Fruit fly (Drosophila melanogaster) whole organism, embryonic: ENCODE measurements around the gene Tsf1.
A peak's percentile ranks its signal among the peaks of the same experiment; 100 is the strongest.

Experiments
- B-H2 ChIP-seq: fragments of 200-800 bp; sonication (Bioruptor generic); optimal IDR thresholded peaks from 2 replicates; lab custom pipeline; 2018; ENCODE audit warnings: missing biosample characterization, mild to moderate bottlenecking, missing genetic modification characterization
- Bteb2 ChIP-seq: fragments of 200-800 bp; sonication (Bioruptor generic); optimal IDR thresholded peaks from 2 replicates; lab custom pipeline; 2016; ENCODE audit warnings: missing biosample characterization, missing genetic modification characterization
- CG10565 ChIP-seq: fragments of 200-800 bp; sonication (Bioruptor generic); optimal IDR thresholded peaks from 3 replicates; lab custom pipeline; 2016; ENCODE audit warnings: missing biosample characterization, mild to moderate bottlenecking, missing genetic modification characterization
- CG11093 ChIP-seq: fragments of 200-800 bp; sonication (Bioruptor generic); IDR thresholded peaks from 3 replicates; pipeline ENCODE4 v1.3.6; 2022; ENCODE audit warnings: missing biosample characterization, missing genetic modification characterization
- CG11247 ChIP-seq: fragments of 200-800 bp; sonication (Bioruptor generic); IDR thresholded peaks from 2 replicates; pipeline ENCODE4 v1.3.6; 2022; ENCODE audit warnings: missing biosample characterization, missing genetic modification characterization
- CG12659 ChIP-seq: fragments of 200-800 bp; sonication (Bioruptor generic); optimal IDR thresholded peaks from 3 replicates; lab custom pipeline; 2017; ENCODE audit warnings: mild to moderate bottlenecking, missing biosample characterization, missing genetic modification reagents, missing genetic modification characterization
- CG1602 ChIP-seq: fragments of 200-800 bp; sonication (Bioruptor generic); optimal IDR thresholded peaks from 3 replicates; lab custom pipeline; 2016; ENCODE audit warnings: missing biosample characterization, missing genetic modification characterization
- CG16863 ChIP-seq: fragments of 200-800 bp; sonication (Bioruptor generic); optimal IDR thresholded peaks from 3 replicates; lab custom pipeline; 2016; ENCODE audit warnings: missing biosample characterization, missing genetic modification characterization
- CG17359 ChIP-seq: fragments of 200-800 bp; sonication (Bioruptor generic); optimal IDR thresholded peaks from 3 replicates; lab custom pipeline; 2018; ENCODE audit warnings: missing biosample characterization, mild to moderate bottlenecking, missing genetic modification characterization, moderate library complexity
- CG2199 ChIP-seq: fragments of 200-800 bp; sonication (Bioruptor generic); IDR thresholded peaks from 3 replicates; pipeline ENCODE4 v1.3.6; 2022; ENCODE audit warnings: missing biosample characterization, missing genetic modification characterization
- CG2678 ChIP-seq: fragments of 200-800 bp; sonication (Bioruptor generic); optimal IDR thresholded peaks from 3 replicates; lab custom pipeline; 2019; ENCODE audit warnings: missing biosample characterization, mild to moderate bottlenecking, missing genetic modification characterization, moderate library complexity
- CG32772 ChIP-seq: fragments of 200-800 bp; sonication (Bioruptor generic); IDR thresholded peaks from 2 replicates; pipeline ENCODE4 v1.3.6; 2022; ENCODE audit warnings: missing biosample characterization, missing genetic modification characterization
- CG34224 ChIP-seq: fragments of 200-800 bp; sonication (Bioruptor generic); IDR thresholded peaks from 3 replicates; pipeline ENCODE4 v1.3.6; 2022; ENCODE audit warnings: missing biosample characterization, missing genetic modification characterization; ENCODE audit not compliant: partially characterized antibody
- CG6854 ChIP-seq: fragments of 200-800 bp; sonication (Bioruptor generic); optimal IDR thresholded peaks from 3 replicates; lab custom pipeline; 2017; ENCODE audit warnings: missing biosample characterization, mild to moderate bottlenecking, missing genetic modification characterization
- CG7372 ChIP-seq: fragments of 200-800 bp; sonication (Bioruptor generic); IDR thresholded peaks from 2 replicates; pipeline ENCODE4 v1.3.6; 2022; ENCODE audit warnings: missing biosample characterization, missing genetic modification characterization
- CG7839 ChIP-seq: fragments of 200-800 bp; sonication (Bioruptor generic); optimal IDR thresholded peaks from 3 replicates; lab custom pipeline; 2018; ENCODE audit warnings: missing biosample characterization, mild to moderate bottlenecking, missing genetic modification characterization, moderate library complexity
- CG7987 ChIP-seq: fragments of 200-800 bp; sonication (Bioruptor generic); optimal IDR thresholded peaks from 2 replicates; lab custom pipeline; 2018; ENCODE audit warnings: missing biosample characterization, mild to moderate bottlenecking, missing genetic modification characterization, moderate library complexity
- CG9817 ChIP-seq: fragments of 200-800 bp; sonication (Bioruptor generic); optimal IDR thresholded peaks from 2 replicates; lab custom pipeline; 2018; ENCODE audit warnings: missing biosample characterization, mild to moderate bottlenecking, missing genetic modification characterization, moderate library complexity
- CG9932 ChIP-seq: fragments of 200-800 bp; sonication (Bioruptor generic); IDR thresholded peaks from 2 replicates; pipeline ENCODE4 v1.3.6; 2022; ENCODE audit warnings: missing biosample characterization, missing genetic modification characterization
- Chrac-16 ChIP-seq: fragments of 200-800 bp; sonication (Bioruptor generic); optimal IDR thresholded peaks from 3 replicates; lab custom pipeline; 2016; ENCODE audit warnings: missing biosample characterization, missing genetic modification characterization
- Dip2 ChIP-seq: fragments of 200-800 bp; sonication (Bioruptor generic); IDR thresholded peaks from 2 replicates; pipeline ENCODE4 v1.3.6; 2022; ENCODE audit warnings: missing biosample characterization, missing genetic modification characterization
- Dip3 ChIP-seq: fragments of 200-800 bp; sonication (Bioruptor generic); optimal IDR thresholded peaks from 3 replicates; lab custom pipeline; 2016; ENCODE audit warnings: missing biosample characterization, missing genetic modification characterization
- Dp ChIP-seq: fragments of 200-800 bp; sonication (Bioruptor generic); optimal IDR thresholded peaks from 2 replicates; lab custom pipeline; 2018; ENCODE audit warnings: missing biosample characterization, mild to moderate bottlenecking, missing genetic modification characterization, moderate library complexity
- Drgx ChIP-seq: fragments of 200-800 bp; sonication (Bioruptor generic); IDR thresholded peaks from 2 replicates; pipeline ENCODE4 v1.3.6; 2022; ENCODE audit warnings: missing biosample characterization, missing genetic modification characterization
- E2f1 ChIP-seq: fragments of 200-800 bp; sonication (Bioruptor generic); IDR thresholded peaks from 2 replicates; pipeline ENCODE4 v1.3.6; 2022; ENCODE audit warnings: missing biosample characterization, missing genetic modification characterization
- HmgZ ChIP-seq: fragments of 200-800 bp; sonication (Bioruptor generic); optimal IDR thresholded peaks from 2 replicates; lab custom pipeline; 2018; ENCODE audit warnings: missing biosample characterization, mild to moderate bottlenecking, missing genetic modification characterization
- Hr78 ChIP-seq, 2 experiments: fragments of 200-800 bp in 1 of 2; fragments of >200 bp in 1 of 2; sonication (Bioruptor generic) in 1 of 2; optimal IDR thresholded peaks; 2 replicates each; lab custom pipeline; 2017 to 2019; ENCODE audit warnings: missing biosample characterization in 2 of 2, missing genetic modification characterization in 2 of 2, mild to moderate bottlenecking in 1 of 2, moderate library complexity in 1 of 2
- Med ChIP-seq: fragments of 200-800 bp; sonication (Bioruptor generic); peaks from one replicate; lab custom pipeline; 2016; ENCODE audit warnings: missing biosample characterization, missing genetic modification characterization, mild to moderate bottlenecking, inconsistent platforms, moderate library complexity
- Pdp1 ChIP-seq, 2 experiments: fragments of 200-800 bp; sonication (Bioruptor generic); optimal IDR thresholded peaks; 3 replicates each; lab custom pipeline; 2016; ENCODE audit warnings: missing biosample characterization in 2 of 2, missing genetic modification characterization in 2 of 2, mild to moderate bottlenecking in 1 of 2, moderate library complexity in 1 of 2
- Rx ChIP-seq: fragments of 200-800 bp; sonication (Bioruptor generic); IDR thresholded peaks from 2 replicates; pipeline ENCODE4 v1.3.6; 2022; ENCODE audit warnings: missing biosample characterization, missing genetic modification characterization
- Vsx1 ChIP-seq: fragments of 200-800 bp; sonication (Bioruptor generic); optimal IDR thresholded peaks from 2 replicates; lab custom pipeline; 2017; ENCODE audit warnings: missing biosample characterization, mild to moderate bottlenecking, missing genetic modification characterization, missing genetic modification reagents
- ara ChIP-seq: fragments of 200-800 bp; sonication (Bioruptor generic); IDR thresholded peaks from 2 replicates; pipeline ENCODE4 v1.3.6; 2022; ENCODE audit warnings: missing biosample characterization, missing genetic modification characterization
- bowl ChIP-seq: fragments of 200-800 bp; sonication (Bioruptor generic); IDR thresholded peaks from 2 replicates; pipeline ENCODE4 v1.3.6; 2022; ENCODE audit warnings: missing biosample characterization, missing genetic modification characterization
- cato ChIP-seq: fragments of 200-800 bp; sonication (Bioruptor generic); optimal IDR thresholded peaks from 2 replicates; lab custom pipeline; 2016; ENCODE audit warnings: missing biosample characterization, missing genetic modification characterization, borderline replicate concordance
- exex ChIP-seq: fragments of 200-800 bp; sonication (Bioruptor generic); optimal IDR thresholded peaks from 4 replicates; lab custom pipeline; 2018; ENCODE audit warnings: missing biosample characterization, mild to moderate bottlenecking, missing genetic modification characterization, moderate library complexity
- fu2 ChIP-seq: fragments of 200-800 bp; sonication (Bioruptor generic); optimal IDR thresholded peaks from 2 replicates; lab custom pipeline; 2016; ENCODE audit warnings: missing biosample characterization, missing genetic modification characterization
- grau ChIP-seq: fragments of 200-800 bp; optimal IDR thresholded peaks from 3 replicates; lab custom pipeline; 2019; ENCODE audit warnings: missing biosample characterization, mild to moderate bottlenecking, missing genetic modification characterization, moderate library complexity
- gro ChIP-seq: fragments of 200-800 bp; sonication (Bioruptor generic); optimal IDR thresholded peaks from 2 replicates; lab custom pipeline; 2016; ENCODE audit warnings: missing biosample characterization, missing genetic modification characterization
- nmo ChIP-seq: fragments of 200-800 bp; sonication (Bioruptor generic); optimal IDR thresholded peaks from 2 replicates; lab custom pipeline; 2018; ENCODE audit warnings: missing biosample characterization, mild to moderate bottlenecking, missing genetic modification characterization, moderate library complexity
- nom ChIP-seq: fragments of 200-800 bp; sonication (Bioruptor generic); optimal IDR thresholded peaks from 2 replicates; lab custom pipeline; 2017; ENCODE audit warnings: missing biosample characterization, missing genetic modification characterization, mild to moderate bottlenecking, moderate library complexity, missing genetic modification reagents
- so ChIP-seq: fragments of 200-800 bp; sonication (Bioruptor generic); IDR thresholded peaks from 3 replicates; pipeline ENCODE4 v1.3.6; 2022; ENCODE audit warnings: missing biosample characterization, missing genetic modification characterization
- sob ChIP-seq: fragments of 200-800 bp; sonication (Bioruptor generic); IDR thresholded peaks from 2 replicates; pipeline ENCODE4 v1.3.6; 2022; ENCODE audit warnings: missing biosample characterization, missing genetic modification characterization
- sr ChIP-seq: fragments of 200-800 bp; sonication (Bioruptor generic); IDR thresholded peaks from 3 replicates; pipeline ENCODE4 v1.3.6; 2022; ENCODE audit warnings: missing biosample characterization, missing genetic modification characterization
- unpg ChIP-seq: fragments of 200-800 bp; sonication (Bioruptor generic); optimal IDR thresholded peaks from 3 replicates; lab custom pipeline; 2018; ENCODE audit warnings: missing biosample characterization, mild to moderate bottlenecking, missing genetic modification characterization, moderate library complexity
- vfl ChIP-seq: fragments of 200-800 bp; sonication (Bioruptor generic); optimal IDR thresholded peaks from 2 replicates; lab custom pipeline; 2016; ENCODE audit warnings: missing biosample characterization, missing genetic modification characterization
- wek ChIP-seq: fragments of 200-800 bp; sonication (Bioruptor generic); optimal IDR thresholded peaks from 3 replicates; lab custom pipeline; 2018; ENCODE audit warnings: missing biosample characterization, mild to moderate bottlenecking, missing genetic modification characterization, moderate library complexity
- zen2 ChIP-seq: fragments of 200-800 bp; sonication (Bioruptor generic); IDR thresholded peaks from 3 replicates; pipeline ENCODE4 v1.3.6; 2022; ENCODE audit warnings: missing biosample characterization, missing genetic modification characterization; ENCODE audit not compliant: partially characterized antibody
- zfh2 ChIP-seq: fragments of 200-800 bp; sonication (Bioruptor generic); optimal IDR thresholded peaks from 2 replicates; lab custom pipeline; 2016; ENCODE audit warnings: missing biosample characterization, missing genetic modification characterization

The Tsf1 gene

dm6 chrX:18366033-18366850, 20.6 kb upstream of the Tsf1 start, which contains the start of gene CrebB:
CrebB (plus strand) TSS chrX:18366357.
- TF ChIP-seq fu2 (GFP tag; lab: Kevin White, UChicago): peak; percentile 4
- no peak for TF ChIP-seq wek (GFP tag; lab: Kevin White, UChicago)
- TF ChIP-seq Drgx (GFP tag; lab: Robert Waterston, UW): peak; percentile 57; the same call in 1 of the 2 replicates
- TF ChIP-seq so (GFP tag; lab: Robert Waterston, UW): peak; percentile 32; the same call in 1 of the 3 replicates
- peak; percentile 15 for TF ChIP-seq grau (tag; lab: Kevin White, UChicago)
- peak; percentile 30 for TF ChIP-seq vfl (GFP tag; lab: Kevin White, UChicago)
- peak; percentile 44; the same call in 1 of the 2 replicates for TF ChIP-seq CG11247 (GFP tag; lab: Robert Waterston, UW)
- peak; percentile 65 for TF ChIP-seq CG9932
- peak; percentile 75 for TF ChIP-seq exex (tag; lab: Kevin White, UChicago)
- TF ChIP-seq CG16863 (GFP tag; lab: Kevin White, UChicago): no peak
- peak; percentile 57 for TF ChIP-seq E2f1 (GFP tag; lab: Robert Waterston, UW)
- peak; percentile 41 for TF ChIP-seq Bteb2 (GFP tag; lab: Kevin White, UChicago)
- TF ChIP-seq CG6854: no peak
- peak; percentile 54 for TF ChIP-seq Vsx1 (GFP tag; lab: Kevin White, UChicago)
- TF ChIP-seq Chrac-16 (GFP tag; lab: Kevin White, UChicago): peak; percentile 1
- TF ChIP-seq CG1602 (GFP tag; lab: Kevin White, UChicago): no peak
- peak; percentile 18 for TF ChIP-seq Dp (GFP tag; lab: Kevin White, UChicago)
- peak; percentile 91 for TF ChIP-seq Med (GFP tag; lab: Kevin White, UChicago)
- TF ChIP-seq unpg (GFP tag; lab: Kevin White, UChicago): peak; percentile 5
- peak in 1 of 2 experiments; percentile 91 for TF ChIP-seq Hr78 (GFP tag; optimal IDR thresholded peaks at IDR 0.05; lab: Kevin White, UChicago)
- TF ChIP-seq Pdp1 (GFP tag; optimal IDR thresholded peaks at IDR 0.05; lab: Kevin White, UChicago): peak in 1 of 2 experiments; percentile 98
- no peak for TF ChIP-seq Rx (GFP tag; lab: Robert Waterston, UW)
- peak; percentile 41 for TF ChIP-seq Dip3 (GFP tag; lab: Kevin White, UChicago)
- TF ChIP-seq bowl (GFP tag; lab: Robert Waterston, UW): no peak
- TF ChIP-seq sr (GFP tag; lab: Robert Waterston, UW): peak; percentile 99
- 0 out of 2 replicates have a peak, but pooled peaks have one; percentile 22 for TF ChIP-seq CG32772 (GFP tag; lab: Robert Waterston, UW)
- TF ChIP-seq Dip2 (GFP tag; lab: Robert Waterston, UW): no peak
- TF ChIP-seq gro (GFP tag; lab: Kevin White, UChicago): peak; percentile 65
- TF ChIP-seq CG7987 (GFP tag; lab: Kevin White, UChicago): peak; percentile 95
- TF ChIP-seq CG17359 (tag; lab: Kevin White, UChicago): peak; percentile 25
- peak; percentile 45 for TF ChIP-seq sob (GFP tag; lab: Robert Waterston, UW)
- no peak for TF ChIP-seq CG11093 (GFP tag; lab: Robert Waterston, UW)
- peak; percentile 71; the same call in 1 of the 3 replicates for TF ChIP-seq CG2199 (GFP tag; lab: Robert Waterston, UW)
- TF ChIP-seq CG10565 (GFP tag; lab: Kevin White, UChicago): no peak
- peak; percentile 49; the same call in 2 of the 3 replicates for TF ChIP-seq CG34224 (GFP tag; lab: Robert Waterston, UW)
- TF ChIP-seq CG9817 (tag; lab: Kevin White, UChicago): peak; percentile 21
- TF ChIP-seq CG12659 (GFP tag; lab: Kevin White, UChicago): peak; percentile 22
- peak; percentile 54 for TF ChIP-seq nom
- TF ChIP-seq ara: peak; percentile 55
- peak; percentile 7 for TF ChIP-seq nmo
- TF ChIP-seq CG7372 (GFP tag; lab: Robert Waterston, UW): peak; percentile 41; the same call in 1 of the 2 replicates
- no peak for TF ChIP-seq cato (GFP tag; lab: Kevin White, UChicago)
- peak; percentile 55; the same call in 1 of the 3 replicates for TF ChIP-seq zen2 (GFP tag; lab: Robert Waterston, UW)
- TF ChIP-seq CG7839 (tag; lab: Kevin White, UChicago): peak; percentile 34
- peak; percentile 9 for TF ChIP-seq zfh2 (GFP tag; lab: Kevin White, UChicago)
- TF ChIP-seq B-H2: peak; percentile 42
- TF ChIP-seq HmgZ (tag; lab: Kevin White, UChicago): peak; percentile 77
- peak; percentile 14 for TF ChIP-seq CG2678 (tag; lab: Kevin White, UChicago)
